Worm (Caenorhabditis elegans) whole organism, young adult: ENCODE data around the gene str-48.

Experiments
- B0336.3 ChIP-seq: fragments of 200-800 bp; sonication (Bioruptor generic); IDR thresholded peaks from 2 replicates; pipeline ENCODE4 v1.3.6; 2022; ENCODE audit warnings: missing genetic modification characterization, missing compliant biosample characterization
- D2030.7 ChIP-seq: fragments of 200-800 bp; sonication (Bioruptor generic); IDR thresholded peaks from 2 replicates; pipeline ENCODE4 v1.3.6; 2022; ENCODE audit warnings: missing genetic modification reagents, missing genetic modification characterization, missing compliant biosample characterization
- F22D6.2 ChIP-seq: sonication (generic microtip); optimal IDR thresholded peaks from 2 replicates; lab custom pipeline; 2016; ENCODE audit warnings: mild to moderate bottlenecking, missing genetic modification characterization, missing compliant biosample characterization
- F33H1.4 ChIP-seq: fragments of 200-800 bp; sonication (Bioruptor generic); IDR thresholded peaks from 2 replicates; pipeline ENCODE4 v1.3.6; 2022; ENCODE audit warnings: missing genetic modification reagents, missing genetic modification characterization, missing compliant biosample characterization
- F37B4.10 ChIP-seq: fragments of 200-800 bp; sonication (Bioruptor generic); IDR thresholded peaks from 2 replicates; pipeline ENCODE4 v1.3.6; 2022; ENCODE audit warnings: missing genetic modification characterization, missing compliant biosample characterization
- F52B5.7 ChIP-seq: sonication (generic microtip); optimal IDR thresholded peaks from 2 replicates; lab custom pipeline; 2016; ENCODE audit warnings: mild to moderate bottlenecking, missing genetic modification characterization, missing compliant biosample characterization
- K12H6.12 ChIP-seq: fragments of 200-800 bp; sonication (Bioruptor generic); optimal IDR thresholded peaks from 2 replicates; lab custom pipeline; 2018; ENCODE audit warnings: mild to moderate bottlenecking, missing genetic modification characterization, missing compliant biosample characterization
- T07F8.4 ChIP-seq: sonication (generic microtip); optimal IDR thresholded peaks from 2 replicates; lab custom pipeline; 2016; ENCODE audit warnings: mild to moderate bottlenecking, missing genetic modification characterization, moderate library complexity, missing compliant biosample characterization
- T26A5.8 ChIP-seq: sonication (generic microtip); optimal IDR thresholded peaks from 2 replicates; lab custom pipeline; 2016; ENCODE audit warnings: missing genetic modification characterization, missing compliant biosample characterization
- Y79H2A.3 ChIP-seq: fragments of 200-800 bp; sonication (Bioruptor generic); conservative IDR thresholded peaks from 2 replicates; pipeline ENCODE4 v1.3.6; 2022; ENCODE audit warnings: missing genetic modification reagents, missing genetic modification characterization, missing compliant biosample characterization
- ZK185.1 ChIP-seq: sonication (generic microtip); optimal IDR thresholded peaks from 2 replicates; lab custom pipeline; 2016; ENCODE audit warnings: mild to moderate bottlenecking, missing genetic modification characterization, missing compliant biosample characterization; ENCODE audit not compliant: poor library complexity, severe bottlenecking
- aptf-2 ChIP-seq: fragments of 200-800 bp; sonication (Bioruptor generic); conservative IDR thresholded peaks from 2 replicates; pipeline ENCODE4 v1.3.6; 2022; ENCODE audit warnings: missing genetic modification reagents, missing genetic modification characterization, missing compliant biosample characterization
- athp-1 ChIP-seq: sonication (generic microtip); optimal IDR thresholded peaks from 2 replicates; lab custom pipeline; 2017; ENCODE audit warnings: mild to moderate bottlenecking, missing genetic modification characterization, missing compliant biosample characterization
- attf-3 ChIP-seq: fragments of 200-800 bp; sonication (Bioruptor generic); conservative IDR thresholded peaks from 2 replicates; pipeline ENCODE4 v1.3.6; 2022; ENCODE audit warnings: missing genetic modification reagents, missing genetic modification characterization, missing compliant biosample characterization
- bed-2 ChIP-seq: fragments of 200-800 bp; sonication (Bioruptor generic); IDR thresholded peaks from 2 replicates; pipeline ENCODE4 v1.3.6; 2022; ENCODE audit warnings: missing genetic modification reagents, missing genetic modification characterization, missing compliant biosample characterization
- cebp-1 ChIP-seq, 2 experiments: fragments of 200-800 bp in 1 of 2; sonication (Bioruptor generic) in 1 of 2; sonication (generic microtip) in 1 of 2; IDR thresholded peaks in 1 of 2; optimal IDR thresholded peaks in 1 of 2; 2 replicates each; pipeline versions ENCODE4 v1.3.6 to Lab custom; 2017 to 2022; ENCODE audit warnings: missing compliant biosample characterization in 2 of 2, missing genetic modification characterization in 2 of 2, mild to moderate bottlenecking in 1 of 2, missing genetic modification reagents in 1 of 2, moderate library complexity in 1 of 2
- ceh-27 ChIP-seq: fragments of 200-800 bp; sonication (Bioruptor generic); optimal IDR thresholded peaks from 2 replicates; lab custom pipeline; 2018; ENCODE audit warnings: mild to moderate bottlenecking, missing genetic modification characterization, moderate library complexity, missing compliant biosample characterization
- ceh-40 ChIP-seq: fragments of 200-800 bp; sonication (Bioruptor generic); IDR thresholded peaks from 2 replicates; pipeline ENCODE4 v1.3.6; 2022; ENCODE audit warnings: missing genetic modification characterization, missing compliant biosample characterization
- ceh-58 ChIP-seq: fragments of 200-800 bp; sonication (Bioruptor generic); IDR thresholded peaks from 2 replicates; pipeline ENCODE4 v1.3.6; 2022; ENCODE audit warnings: missing genetic modification characterization, missing compliant biosample characterization
- ceh-91 ChIP-seq: fragments of 200-800 bp; sonication (Bioruptor generic); IDR thresholded peaks from 2 replicates; pipeline ENCODE4 v1.3.6; 2022; ENCODE audit warnings: missing genetic modification reagents, missing genetic modification characterization, missing compliant biosample characterization
- ets-4 ChIP-seq: fragments of 200-800 bp; sonication (Bioruptor generic); optimal IDR thresholded peaks from 2 replicates; lab custom pipeline; 2018; ENCODE audit warnings: mild to moderate bottlenecking, missing genetic modification characterization, missing compliant biosample characterization
- hmg-1.2 ChIP-seq: fragments of 200-800 bp; sonication (Bioruptor generic); IDR thresholded peaks from 2 replicates; pipeline ENCODE4 v1.3.6; 2022; ENCODE audit warnings: missing genetic modification reagents, missing genetic modification characterization, missing compliant biosample characterization
- hsf-1 ChIP-seq: fragments of 200-800 bp; sonication (Bioruptor generic); IDR thresholded peaks from 2 replicates; pipeline ENCODE4 v1.3.6; 2022; ENCODE audit warnings: missing genetic modification reagents, missing genetic modification characterization, missing compliant biosample characterization
- lin-40 ChIP-seq: sonication (generic microtip); optimal IDR thresholded peaks from 2 replicates; lab custom pipeline; 2016; ENCODE audit warnings: missing genetic modification characterization, mild to moderate bottlenecking, missing compliant biosample characterization, missing genotype, missing genetic modification reagents
- lir-1 ChIP-seq: fragments of 200-800 bp; sonication (Bioruptor generic); conservative IDR thresholded peaks from 2 replicates; pipeline ENCODE4 v1.3.6; 2022; ENCODE audit warnings: missing genetic modification reagents, missing genetic modification characterization, missing compliant biosample characterization
- lsy-27 ChIP-seq: sonication (generic microtip); optimal IDR thresholded peaks from 2 replicates; lab custom pipeline; 2017; ENCODE audit warnings: missing genetic modification characterization, mild to moderate bottlenecking, missing compliant biosample characterization, antibody characterized with exemption, missing genotype, borderline replicate concordance; ENCODE audit not compliant: insufficient read depth
- madf-6 ChIP-seq: fragments of 200-800 bp; sonication (Bioruptor generic); IDR thresholded peaks from 2 replicates; pipeline ENCODE4 v1.3.6; 2022; ENCODE audit warnings: missing genetic modification reagents, missing genetic modification characterization, missing compliant biosample characterization
- mcd-1 ChIP-seq: fragments of 200-800 bp; sonication (Bioruptor generic); IDR thresholded peaks from 2 replicates; pipeline ENCODE4 v1.3.6; 2022; ENCODE audit warnings: missing genetic modification reagents, missing genetic modification characterization, missing compliant biosample characterization
- mes-4 ChIP-seq: sonication (generic microtip); optimal IDR thresholded peaks from 2 replicates; lab custom pipeline; 2016; ENCODE audit warnings: missing genotype, missing genetic modification characterization, missing compliant biosample characterization
- nhr-120 ChIP-seq: fragments of 200-800 bp; sonication (Bioruptor generic); IDR thresholded peaks from 2 replicates; pipeline ENCODE4 v1.3.6; 2022; ENCODE audit warnings: missing genetic modification characterization, missing compliant biosample characterization
- nhr-27 ChIP-seq: fragments of 200-800 bp; sonication (Bioruptor generic); optimal IDR thresholded peaks from 2 replicates; lab custom pipeline; 2018; ENCODE audit warnings: mild to moderate bottlenecking, missing genetic modification characterization, moderate library complexity, missing compliant biosample characterization
- nhr-80 ChIP-seq: sonication (generic microtip); optimal IDR thresholded peaks from 2 replicates; lab custom pipeline; 2016; ENCODE audit warnings: missing genetic modification characterization, missing compliant biosample characterization
- pbrm-1 ChIP-seq: fragments of 200-800 bp; sonication (Bioruptor generic); IDR thresholded peaks from 2 replicates; pipeline ENCODE4 v1.3.6; 2022; ENCODE audit warnings: missing genetic modification reagents, missing genetic modification characterization, missing compliant biosample characterization
- pha-4 ChIP-seq: fragments of 150-350 bp; sonication (generic microtip); optimal IDR thresholded peaks from 2 replicates; lab custom pipeline; 2014; ENCODE audit warnings: missing biosample characterization, missing genetic modification reagents, missing genetic modification characterization
- rec-8 ChIP-seq, 2 experiments: sonication (generic microtip); optimal IDR thresholded peaks; 2 replicates each; lab custom pipeline; 2016; ENCODE audit warnings: mild to moderate bottlenecking in 2 of 2, missing genetic modification characterization in 2 of 2, missing genetic modification reagents in 2 of 2, missing genotype in 2 of 2, missing biosample characterization in 1 of 2, missing compliant biosample characterization in 1 of 2, moderate library complexity in 1 of 2
- rpc-1 ChIP-seq, 2 experiments: fragments of 150-350 bp in 1 of 2; sonication (generic microtip) in 1 of 2; optimal IDR thresholded peaks; 2 replicates each; lab custom pipeline; 2014 to 2018; ENCODE audit warnings: missing biosample characterization in 1 of 2, missing genetic modification characterization in 1 of 2, missing genetic modification reagents in 1 of 2, missing genotype in 1 of 2
- sea-2 ChIP-seq: fragments of 200-800 bp; sonication (Bioruptor generic); IDR thresholded peaks from 2 replicates; pipeline ENCODE4 v1.3.6; 2022; ENCODE audit warnings: missing genetic modification characterization, missing compliant biosample characterization
- snpc-4 ChIP-seq, 5 experiments: fragments of 150-350 bp in 1 of 5; sonication (generic microtip) in 4 of 5; optimal IDR thresholded peaks; 2 replicates each; lab custom pipeline; 2014 to 2018; ENCODE audit warnings: missing genetic modification characterization in 5 of 5, missing biosample characterization in 3 of 5, antibody characterized with exemption in 2 of 5, mild to moderate bottlenecking in 2 of 5, missing compliant biosample characterization in 2 of 5, missing genotype in 2 of 5, moderate library complexity in 2 of 5, missing genetic modification reagents in 1 of 5
- somi-1 ChIP-seq: fragments of 200-800 bp; sonication (Bioruptor generic); optimal IDR thresholded peaks from 2 replicates; lab custom pipeline; 2018; ENCODE audit warnings: mild to moderate bottlenecking, missing genetic modification characterization, missing compliant biosample characterization
- tbp1 ChIP-seq: fragments of 200-800 bp; sonication (Bioruptor generic); optimal IDR thresholded peaks from 2 replicates; lab custom pipeline; 2018; ENCODE audit warnings: mild to moderate bottlenecking, missing genetic modification characterization, missing compliant biosample characterization
- xnd-1 ChIP-seq: sonication (generic microtip); optimal IDR thresholded peaks from 2 replicates; lab custom pipeline; 2016; ENCODE audit warnings: missing genotype, missing genetic modification reagents, missing genetic modification characterization, missing compliant biosample characterization
- zim-3 ChIP-seq: sonication (generic microtip); optimal IDR thresholded peaks from 2 replicates; lab custom pipeline; 2017; ENCODE audit warnings: mild to moderate bottlenecking, missing genetic modification characterization, moderate library complexity, missing compliant biosample characterization
- ztf-18 ChIP-seq: sonication (generic microtip); optimal IDR thresholded peaks from 2 replicates; lab custom pipeline; 2016; ENCODE audit warnings: missing genotype, mild to moderate bottlenecking, missing genetic modification characterization, missing compliant biosample characterization
- ztf-26 ChIP-seq: sonication (generic microtip); optimal IDR thresholded peaks from 2 replicates; lab custom pipeline; 2017; ENCODE audit warnings: missing genetic modification characterization, missing compliant biosample characterization

Gene str-48

DNA sequence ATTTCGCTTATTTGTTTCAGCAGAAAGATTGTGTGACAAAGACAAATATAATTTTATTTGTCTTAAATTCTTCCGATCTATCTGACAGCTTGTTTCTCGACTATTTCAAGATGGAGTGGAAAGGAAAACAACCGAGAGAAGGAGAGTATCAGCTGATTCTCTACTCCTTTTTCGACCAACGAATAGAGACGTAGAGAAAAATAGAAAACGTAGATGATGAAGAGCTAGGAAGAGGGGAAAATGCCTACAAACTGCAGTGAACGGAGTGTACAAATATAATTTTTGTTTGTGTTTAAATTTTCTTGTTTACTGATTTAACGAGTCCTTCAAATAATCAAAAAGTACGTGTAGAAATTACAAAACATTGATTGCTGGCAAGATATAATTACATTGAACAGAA, 25.9 kb downstream of the str-48 start:
- TF ChIP-seq nhr-27 (tag; lab: Kevin White, UChicago) = no peak
- TF ChIP-seq xnd-1 (tag; lab: Kevin White, UChicago) = no peak
- TF ChIP-seq hmg-1.2 (GFP tag; lab: Robert Waterston, UW) = peak; percentile 50; the same call in 1 of the 2 replicates
- peak; percentile 2 for TF ChIP-seq ZK185.1 (tag; lab: Kevin White, UChicago)
- no peak for TF ChIP-seq snpc-4 (GFP tag; optimal IDR thresholded peaks at IDR 0.05; lab: Kevin White, UChicago)
- TF ChIP-seq snpc-4 (tag; optimal IDR thresholded peaks at IDR 0.05; lab: Kevin White, UChicago) = no peak
- no peak for TF ChIP-seq ceh-27 (GFP tag; lab: Kevin White, UChicago)
- no peak for TF ChIP-seq tbp1
- TF ChIP-seq ets-4 = no peak
- no peak for TF ChIP-seq zim-3 (tag; lab: Kevin White, UChicago)
- no peak for TF ChIP-seq ceh-58
- no peak for TF ChIP-seq nhr-120
- TF ChIP-seq F52B5.7 = no peak
- TF ChIP-seq nhr-80 (tag; lab: Kevin White, UChicago) = peak; percentile 24
- no peak for TF ChIP-seq sea-2 (GFP tag; lab: Robert Waterston, UW)
- no peak for TF ChIP-seq somi-1 (GFP tag; lab: Kevin White, UChicago)
- TF ChIP-seq hsf-1 (GFP tag; lab: Robert Waterston, UW) = no peak
- no peak for TF ChIP-seq lir-1 (GFP tag; lab: Robert Waterston, UW)
- TF ChIP-seq bed-2 (GFP tag; lab: Robert Waterston, UW) = no peak
- TF ChIP-seq lsy-27 (tag; lab: Kevin White, UChicago) = no peak
- TF ChIP-seq ztf-26 = no peak
- no peak for TF ChIP-seq cebp-1 (GFP tag; IDR thresholded peaks at IDR 0.05; lab: Robert Waterston, UW)
- peak; percentile 26 for TF ChIP-seq cebp-1 (tag; optimal IDR thresholded peaks at IDR 0.05; lab: Kevin White, UChicago)
- TF ChIP-seq rec-8 (tag; optimal IDR thresholded peaks at IDR 0.05; lab: Kevin White, UChicago) = no peak
- TF ChIP-seq pha-4 = peak; percentile 68
- TF ChIP-seq rpc-1 (optimal IDR thresholded peaks at IDR 0.05; lab: Kevin White, UChicago) = no peak
- TF ChIP-seq rpc-1 (tag; optimal IDR thresholded peaks at IDR 0.05; lab: Kevin White, UChicago) = no peak

DNA sequence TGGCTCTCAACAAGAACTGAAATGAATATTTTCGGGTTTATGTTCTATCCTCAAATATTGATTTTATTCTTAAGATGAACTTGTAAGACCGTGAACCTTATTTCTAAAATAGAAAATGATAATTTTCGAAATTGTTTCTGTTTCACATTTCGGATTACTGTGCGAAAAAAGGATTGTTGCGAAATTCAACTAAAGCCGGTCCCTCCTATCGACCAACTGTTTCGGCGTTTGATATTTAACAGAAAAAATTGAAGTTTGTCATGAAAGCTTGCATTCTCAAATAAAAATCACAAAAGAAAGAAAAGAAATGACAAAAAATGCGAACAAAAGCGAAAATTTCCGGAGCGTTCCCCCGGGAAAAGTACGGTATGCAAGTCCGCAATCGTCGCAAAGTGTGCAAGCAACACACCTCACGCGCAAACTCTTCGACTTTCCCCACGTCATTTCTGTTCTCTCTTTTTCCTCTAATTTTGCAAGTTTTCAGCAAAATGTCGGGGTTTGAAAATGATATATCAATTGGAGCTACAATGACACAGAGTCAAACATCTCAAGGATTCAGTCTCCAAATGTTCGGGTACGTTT, 27.3 kb downstream of the str-48 start, which contains the start of gene C34D4.4:
Gene C34D4.4, plus strand, starts transcription at position 342 of the 582 bp plus-strand sequence.
- no peak for TF ChIP-seq T26A5.8 (tag; lab: Kevin White, UChicago)
- peak; percentile 60; the same call in 1 of the 2 replicates for TF ChIP-seq cebp-1 (GFP tag; IDR thresholded peaks at IDR 0.05; lab: Robert Waterston, UW)
- TF ChIP-seq cebp-1 (tag; optimal IDR thresholded peaks at IDR 0.05; lab: Kevin White, UChicago) = peak; percentile 94
- TF ChIP-seq mcd-1 = 0 out of 2 replicates have a peak, but pooled peaks have one; percentile 9
- TF ChIP-seq hsf-1 (GFP tag; lab: Robert Waterston, UW) = 0 out of 2 replicates have a peak, but pooled peaks have one; percentile 55
- no peak for TF ChIP-seq athp-1 (tag; lab: Kevin White, UChicago)
- TF ChIP-seq B0336.3 = no peak
- TF ChIP-seq Y79H2A.3 (GFP tag; lab: Robert Waterston, UW) = no peak
- no peak for TF ChIP-seq F37B4.10 (GFP tag; lab: Robert Waterston, UW)
- TF ChIP-seq attf-3 (GFP tag; lab: Robert Waterston, UW) = no peak
- peak; percentile 93 for TF ChIP-seq aptf-2 (GFP tag; lab: Robert Waterston, UW)
- no peak for TF ChIP-seq F22D6.2 (tag; lab: Kevin White, UChicago)
- TF ChIP-seq K12H6.12 (tag; lab: Kevin White, UChicago) = peak; percentile 54
- TF ChIP-seq T07F8.4 = no peak
- no peak for TF ChIP-seq ztf-18 (tag; lab: Kevin White, UChicago)
- no peak for TF ChIP-seq snpc-4 (GFP tag; optimal IDR thresholded peaks at IDR 0.05; lab: Kevin White, UChicago)
- TF ChIP-seq snpc-4 (tag; optimal IDR thresholded peaks at IDR 0.05; lab: Kevin White, UChicago) = peak in 2 of 4 experiments; percentile 42 to 54
- no peak for TF ChIP-seq F52B5.7
- TF ChIP-seq nhr-80 (tag; lab: Kevin White, UChicago) = no peak
- no peak for TF ChIP-seq mes-4 (tag; lab: Kevin White, UChicago)
- TF ChIP-seq D2030.7 (GFP tag; lab: Robert Waterston, UW) = peak; percentile 14; the same call in 1 of the 2 replicates
- no peak for TF ChIP-seq ceh-40 (GFP tag; lab: Robert Waterston, UW)
- TF ChIP-seq ztf-26 = no peak
- peak; percentile 43; the same call in 1 of the 2 replicates for TF ChIP-seq madf-6 (GFP tag; lab: Robert Waterston, UW)
- peak; percentile 14; the same call in 1 of the 2 replicates for TF ChIP-seq hmg-1.2 (GFP tag; lab: Robert Waterston, UW)
- TF ChIP-seq ceh-91 (GFP tag; lab: Robert Waterston, UW) = peak; percentile 52
- TF ChIP-seq pbrm-1 (GFP tag; lab: Robert Waterston, UW) = 0 out of 2 replicates have a peak, but pooled peaks have one; percentile 21
- TF ChIP-seq lin-40 (tag; lab: Kevin White, UChicago) = no peak
- TF ChIP-seq F33H1.4 = peak; percentile 36; the same call in 1 of the 2 replicates
